Fruit fly (Drosophila melanogaster): Measurements from ENCODE around the gene CG43220.

Gene CG43220

dm6 chr2L:17449608-17450504 lies 36.5 kb upstream of the CG43220 start, which contains the start of gene dl (continued):
- no peak for TF ChIP-seq bigmax (GFP tag; optimal IDR thresholded peaks at IDR 0.05)
- no peak for TF ChIP-seq pan (optimal IDR thresholded peaks at IDR 0.05)
- TF ChIP-seq pan (GFP tag; optimal IDR thresholded peaks at IDR 0.05 in 1 of 2, IDR thresholded peaks at IDR 0.05 in 1 of 2), result no peak
- TF ChIP-seq CG33557 (GFP tag; optimal IDR thresholded peaks at IDR 0.05), result no peak
- no peak for TF ChIP-seq CG12219 (GFP tag; optimal IDR thresholded peaks at IDR 0.05)
- no peak for TF ChIP-seq CG8281 (tag; optimal IDR thresholded peaks at IDR 0.05)
- TF ChIP-seq CG17912 (GFP tag; optimal IDR thresholded peaks at IDR 0.05), result no peak
- peak; percentile 23 for TF ChIP-seq nau (GFP tag; optimal IDR thresholded peaks at IDR 0.05)
- no peak for TF ChIP-seq HmgD (GFP tag; optimal IDR thresholded peaks at IDR 0.05)
- TF ChIP-seq NK7.1 (GFP tag; optimal IDR thresholded peaks at IDR 0.05), result no peak
- TF ChIP-seq CG4282 (GFP tag; optimal IDR thresholded peaks at IDR 0.05), result no peak
- TF ChIP-seq gce (GFP tag; IDR thresholded peaks at IDR 0.05), result no peak
- no peak for TF ChIP-seq lilli (GFP tag; optimal IDR thresholded peaks at IDR 0.05)
- no peak for TF ChIP-seq Doc3 (GFP tag; IDR thresholded peaks at IDR 0.05; ENCODE audit: partially characterized antibody)
- no peak for TF ChIP-seq trem (tag; optimal IDR thresholded peaks at IDR 0.05)
- no peak for TF ChIP-seq bab2 (GFP tag; optimal IDR thresholded peaks at IDR 0.05)
- TF ChIP-seq dpn (GFP tag; optimal IDR thresholded peaks at IDR 0.05), result no peak
- TF ChIP-seq CG8478 (optimal IDR thresholded peaks at IDR 0.05), result no peak
- TF ChIP-seq Gug (GFP tag; IDR thresholded peaks at IDR 0.05), result no peak
- TF ChIP-seq cas (GFP tag; IDR thresholded peaks at IDR 0.05), result no peak
- no peak for TF ChIP-seq CG2120 (GFP tag; optimal IDR thresholded peaks at IDR 0.05)
- no peak; the same call in 2 of the 3 replicates for TF ChIP-seq sr (GFP tag; IDR thresholded peaks at IDR 0.05)
- no peak for TF ChIP-seq CG4707 (GFP tag; optimal IDR thresholded peaks at IDR 0.05)
- no peak for TF ChIP-seq CG10462 (GFP tag; optimal IDR thresholded peaks at IDR 0.05)
- TF ChIP-seq CG10274 (GFP tag; optimal IDR thresholded peaks at IDR 0.05), result no peak
- no peak for TF ChIP-seq chif (GFP tag; optimal IDR thresholded peaks at IDR 0.05)
- no peak for TF ChIP-seq Camta (GFP tag; optimal IDR thresholded peaks at IDR 0.05)
- TF ChIP-seq Oli (tag; optimal IDR thresholded peaks at IDR 0.05), result no peak
- no peak for TF ChIP-seq CG17385 (GFP tag; optimal IDR thresholded peaks at IDR 0.05)
- TF ChIP-seq CG13894 (tag; optimal IDR thresholded peaks at IDR 0.05), result peak; percentile 7
- peak; percentile 36; the same call in 1 of the 2 replicates for TF ChIP-seq Bgb (GFP tag; IDR thresholded peaks at IDR 0.05; ENCODE audit: partially characterized antibody)
- TF ChIP-seq ac (GFP tag; optimal IDR thresholded peaks at IDR 0.05), result no peak
- no peak for TF ChIP-seq CG13775 (GFP tag; optimal IDR thresholded peaks at IDR 0.05)
- no peak for TF ChIP-seq HLHmδ (GFP tag; optimal IDR thresholded peaks at IDR 0.05)
- no peak; the same call in 1 of the 2 replicates for TF ChIP-seq Adf1 (GFP tag; IDR thresholded peaks at IDR 0.05)
- TF ChIP-seq stc (GFP tag; IDR thresholded peaks at IDR 0.05), result no peak
- no peak for TF ChIP-seq CG8388 (GFP tag; optimal IDR thresholded peaks at IDR 0.05)
- no peak for TF ChIP-seq unc-4 (GFP tag; IDR thresholded peaks at IDR 0.05; ENCODE audit: partially characterized antibody)
- no peak for TF ChIP-seq CG6854 (GFP tag; optimal IDR thresholded peaks at IDR 0.05)
- peak; percentile 10 for TF ChIP-seq D19A (tag; optimal IDR thresholded peaks at IDR 0.05)
- TF ChIP-seq disco-r (GFP tag; optimal IDR thresholded peaks at IDR 0.05), result no peak
- no peak for TF ChIP-seq tup (GFP tag; optimal IDR thresholded peaks at IDR 0.05)
- TF ChIP-seq sisA (GFP tag; IDR thresholded peaks at IDR 0.05), result no peak
- no peak for TF ChIP-seq CG16863 (GFP tag; optimal IDR thresholded peaks at IDR 0.05)
- TF ChIP-seq CG30403 (GFP tag; optimal IDR thresholded peaks at IDR 0.05), result no peak
- no peak for TF ChIP-seq h (optimal IDR thresholded peaks at IDR 0.05)
- TF ChIP-seq CG15696 (tag; optimal IDR thresholded peaks at IDR 0.05), result no peak
- TF ChIP-seq CG16815 (GFP tag; optimal IDR thresholded peaks at IDR 0.05), result no peak
- no peak for TF ChIP-seq Poxn (GFP tag; IDR thresholded peaks at IDR 0.05)
- no peak for TF ChIP-seq CG13123 (GFP tag; optimal IDR thresholded peaks at IDR 0.05)
